Worm (Caenorhabditis elegans): ENCODE results near the gene ints-2.
A peak's percentile ranks its signal among the peaks of the same experiment; 100 is the strongest.

Gene ints-2

ce11 chrV:14179947-14180346 is 5.5 kb upstream of the ints-2 start, which contains the start of gene ZC376.8:
Gene ZC376.8 (plus strand): TSS chrV:14180247.
- no peak for TF ChIP-seq nhr-237 (tag; optimal IDR thresholded peaks at IDR 0.05)
- no peak for TF ChIP-seq mes-2 (tag; optimal IDR thresholded peaks at IDR 0.05; ENCODE audit: poor library complexity, severe bottlenecking)
- TF ChIP-seq aha-1 (tag): peak; percentile 24
- no peak for TF ChIP-seq dmd-6 (GFP tag; IDR thresholded peaks at IDR 0.05)

- TF ChIP-seq aha-1 (tag) (peak; percentile 3), zip-2 (tag; optimal IDR thresholded peaks at IDR 0.05) (no peak)
Observed at ce11 chrV:14182860-14183259, 2.6 kb upstream of the ints-2 start, which contains the start of gene cest-2.3. Gene cest-2.3 (minus strand): TSS chrV:14182960.

ce11 chrV:14187104-14187503 is 1.6 kb downstream of the ints-2 start:
- TF ChIP-seq unc-62 (GFP tag; optimal IDR thresholded peaks at IDR 0.05 in 1 of 2) (peak in 1 of 2 experiments; percentile 99), unc-62 (tag; optimal IDR thresholded peaks at IDR 0.05) (no peak), nhr-77 (tag; optimal IDR thresholded peaks at IDR 0.05) (no peak)

- TF ChIP-seq lsy-2 (tag; optimal IDR thresholded peaks at IDR 0.05): peak in 1 of 2 experiments; percentile 33
- 0 out of 2 replicates have a peak, but pooled peaks have one; percentile 25 for TF ChIP-seq snpc-1.2 (GFP tag; IDR thresholded peaks at IDR 0.05)
- peak; percentile 52 for TF ChIP-seq F49E8.2 (tag; optimal IDR thresholded peaks at IDR 0.05; ENCODE audit: borderline replicate concordance)
- TF ChIP-seq daf-19 (GFP tag; conservative IDR thresholded peaks at IDR 0.05): 0 out of 2 replicates have a peak, but pooled peaks have one; percentile 26
- peak; percentile 50 for TF ChIP-seq lin-38 (GFP tag; IDR thresholded peaks at IDR 0.05)
- TF ChIP-seq aha-1 (tag): no peak
- no peak for TF ChIP-seq mxl-2 (GFP tag; conservative IDR thresholded peaks at IDR 0.05)
Observed at ce11 chrV:14192870-14193269, 7.4 kb downstream of the ints-2 start.

DNA sequence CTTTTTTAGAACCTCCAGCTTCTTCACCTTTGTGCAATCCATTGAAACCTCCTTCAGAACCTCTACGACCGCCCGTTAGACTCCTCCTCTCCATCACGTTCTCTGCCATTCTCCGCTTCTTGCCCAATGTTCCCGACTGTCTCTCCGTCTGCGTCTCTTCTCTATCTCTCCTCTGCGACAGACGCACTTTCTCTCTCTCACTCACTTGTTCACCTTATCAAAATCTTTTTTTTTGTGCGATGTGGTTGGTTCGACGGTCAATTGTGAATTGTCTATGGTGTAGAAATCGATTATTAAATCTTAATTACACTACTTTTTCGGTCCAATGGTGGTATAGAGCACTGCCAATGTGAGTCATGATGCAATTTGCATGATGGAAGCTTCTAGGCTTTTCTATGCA is 8.0 kb downstream of the ints-2 start, which contains the start of gene atfs-1:
TSS of gene atfs-1 (plus strand) at position 213 of the 400 bp plus-strand sequence.
- TF ChIP-seq nhr-28 (tag; optimal IDR thresholded peaks at IDR 0.05) (peak; percentile 94), nhr-41 (GFP tag; IDR thresholded peaks at IDR 0.05) (peak; percentile 13; the same call in 1 of the 2 replicates), nhr-48 (tag; optimal IDR thresholded peaks at IDR 0.05) (peak; percentile 73), aha-1 (tag) (peak; percentile 35), unc-62 (GFP tag; optimal IDR thresholded peaks at IDR 0.05 in 1 of 2) (peak in 1 of 2 experiments; percentile 75), unc-62 (tag; optimal IDR thresholded peaks at IDR 0.05) (no peak), pha-4 (GFP tag; IDR thresholded peaks at IDR 0.05) (0 out of 2 replicates have a peak, but pooled peaks have one; percentile 45), pha-4 (tag; optimal IDR thresholded peaks at IDR 0.05) (peak; percentile 57), nhr-102 (tag; optimal IDR thresholded peaks at IDR 0.05) (peak; percentile 43), madf-9 (GFP tag; conservative IDR thresholded peaks at IDR 0.05) (0 out of 2 replicates have a peak, but pooled peaks have one; percentile 38), Y75B8A.6 (GFP tag; IDR thresholded peaks at IDR 0.05) (no peak), dpl-1 (GFP tag; optimal IDR thresholded peaks at IDR 0.05) (peak; percentile 50), dmd-6 (GFP tag; IDR thresholded peaks at IDR 0.05) (peak; percentile 92), nhr-25 (tag; optimal IDR thresholded peaks at IDR 0.05; ENCODE audit: borderline replicate concordance, insufficient read depth) (no peak), lin-1 (GFP tag; IDR thresholded peaks at IDR 0.05) (peak; percentile 62; the same call in 1 of the 2 replicates), mep-1 (tag; optimal IDR thresholded peaks at IDR 0.05) (peak; percentile 80), snpc-4 (tag; optimal IDR thresholded peaks at IDR 0.05) (no peak), Y5F2A.4 (GFP tag; optimal IDR thresholded peaks at IDR 0.05) (no peak), ama-1 (optimal IDR thresholded peaks at IDR 0.05) (peak; percentile 79), set-16 (GFP tag; IDR thresholded peaks at IDR 0.05) (peak; percentile 38), spr-1 (tag; optimal IDR thresholded peaks at IDR 0.05) (no peak), mes-2 (tag; optimal IDR thresholded peaks at IDR 0.05; ENCODE audit: poor library complexity, severe bottlenecking) (peak; percentile 73), hif-1 (tag; optimal IDR thresholded peaks at IDR 0.05) (peak in 1 of 2 experiments; percentile 35), hlh-11 (tag; optimal IDR thresholded peaks at IDR 0.05) (peak; percentile 92), Y105C5A.15 (GFP tag; IDR thresholded peaks at IDR 0.05) (no peak), lin-38 (GFP tag; IDR thresholded peaks at IDR 0.05) (peak; percentile 48), Y48G9A.11 (GFP tag; IDR thresholded peaks at IDR 0.05) (no peak), mxl-3 (GFP tag; optimal IDR thresholded peaks at IDR 0.05) (peak; percentile 76), rbr-2 (tag; optimal IDR thresholded peaks at IDR 0.05) (peak; percentile 56), mdl-1 (tag; optimal IDR thresholded peaks at IDR 0.05) (peak in 1 of 2 experiments; percentile 58), lin-13 (GFP tag; optimal IDR thresholded peaks at IDR 0.05) (peak; percentile 14), ceh-44 (GFP tag; IDR thresholded peaks at IDR 0.05) (no peak), hmg-1.1 (GFP tag; IDR thresholded peaks at IDR 0.05) (peak; percentile 88), daf-8 (GFP tag; IDR thresholded peaks at IDR 0.05) (no peak)

Measured in whole organism, L4 larva.